Fruit fly (Drosophila melanogaster): Measurements from ENCODE around the gene dop.

dop gene

dm6 chr3L:15588514-15589138 lies 22.8 kb downstream of the dop start, which contains the start of gene RhoGAP71E (continued):
- TF ChIP-seq oc (tag; optimal IDR thresholded peaks at IDR 0.05) (peak; percentile 34), croc (GFP tag; conservative IDR thresholded peaks at IDR 0.05) (no peak), CG12942 (GFP tag; optimal IDR thresholded peaks at IDR 0.05) (no peak), CG13424 (tag; optimal IDR thresholded peaks at IDR 0.05) (peak; percentile 60), esg (GFP tag; conservative IDR thresholded peaks at IDR 0.05) (0 out of 2 replicates have a peak, but pooled peaks have one; percentile 6), CG4404 (GFP tag; IDR thresholded peaks at IDR 0.05) (no peak), HLH3B (GFP tag; IDR thresholded peaks at IDR 0.05) (peak; percentile 24; the same call in 1 of the 2 replicates), CG7745 (tag; optimal IDR thresholded peaks at IDR 0.05) (peak; percentile 16), Oli (tag; optimal IDR thresholded peaks at IDR 0.05) (no peak), Spps (tag; optimal IDR thresholded peaks at IDR 0.05) (no peak), rib (GFP tag; IDR thresholded peaks at IDR 0.05) (peak; percentile 54), ranshi (GFP tag; IDR thresholded peaks at IDR 0.05) (no peak), Sox102F (GFP tag; optimal IDR thresholded peaks at IDR 0.05) (no peak), NfI (GFP tag; optimal IDR thresholded peaks at IDR 0.05) (peak; percentile 54), Sry-δ (GFP tag; optimal IDR thresholded peaks at IDR 0.05) (no peak), sim (GFP tag; IDR thresholded peaks at IDR 0.05) (no peak), Doc2 (GFP tag; IDR thresholded peaks at IDR 0.05) (no peak), CG7839 (tag; optimal IDR thresholded peaks at IDR 0.05) (peak; percentile 44), twi (tag; optimal IDR thresholded peaks at IDR 0.05) (no peak), CG14710 (tag; optimal IDR thresholded peaks at IDR 0.05) (peak; percentile 40), dpn (GFP tag; optimal IDR thresholded peaks at IDR 0.05) (no peak), H2.0 (GFP tag; IDR thresholded peaks at IDR 0.05) (0 out of 2 replicates have a peak, but pooled peaks have one; percentile 47), CG9876 (GFP tag; optimal IDR thresholded peaks at IDR 0.05) (no peak), tap (tag; optimal IDR thresholded peaks at IDR 0.05) (peak; percentile 49), Trl (optimal IDR thresholded peaks at IDR 0.05) (no peak), Trl (GFP tag; optimal IDR thresholded peaks at IDR 0.05) (peak; percentile 10), Sin3A (optimal IDR thresholded peaks at IDR 0.05) (peak; percentile 10), CG12219 (GFP tag; optimal IDR thresholded peaks at IDR 0.05) (peak; percentile 10), fd96Cb (tag; optimal IDR thresholded peaks at IDR 0.05) (peak; percentile 31), Deaf1 (tag; optimal IDR thresholded peaks at IDR 0.05) (peak; percentile 35), Ssrp (tag; optimal IDR thresholded peaks at IDR 0.05) (no peak), slou (GFP tag; optimal IDR thresholded peaks at IDR 0.05) (no peak), sr (GFP tag; IDR thresholded peaks at IDR 0.05) (no peak), Atf3 (GFP tag; optimal IDR thresholded peaks at IDR 0.05) (no peak), jumu (GFP tag; optimal IDR thresholded peaks at IDR 0.05) (no peak), Aef1 (GFP tag; IDR thresholded peaks at IDR 0.05) (no peak), Ada2b (GFP tag; IDR thresholded peaks at IDR 0.05) (0 out of 2 replicates have a peak, but pooled peaks have one; percentile 51), pho (GFP tag; optimal IDR thresholded peaks at IDR 0.05) (no peak), CG13123 (GFP tag; optimal IDR thresholded peaks at IDR 0.05) (peak; percentile 7), ttk (GFP tag; IDR thresholded peaks at IDR 0.05) (no peak), lov (optimal IDR thresholded peaks at IDR 0.05) (no peak), lov (GFP tag; IDR thresholded peaks at IDR 0.05) (0 out of 3 replicates have a peak, but pooled peaks have one; percentile 28), vvl (GFP tag; IDR thresholded peaks at IDR 0.05) (peak; percentile 67), sna (GFP tag; IDR thresholded peaks at IDR 0.05; ENCODE audit: partially characterized antibody) (no peak), H15 (GFP tag; IDR thresholded peaks at IDR 0.05) (no peak), cg (GFP tag; optimal IDR thresholded peaks at IDR 0.05) (no peak), CG13296 (GFP tag; optimal IDR thresholded peaks at IDR 0.05) (peak; percentile 64), CG18011 (GFP tag; optimal IDR thresholded peaks at IDR 0.05) (no peak), Nf-YB (GFP tag; optimal IDR thresholded peaks at IDR 0.05) (peak; percentile 21), CG31441 (GFP tag; IDR thresholded peaks at IDR 0.05) (peak; percentile 55), CG6813 (GFP tag; optimal IDR thresholded peaks at IDR 0.05) (peak; percentile 32), h (optimal IDR thresholded peaks at IDR 0.05) (no peak)

All from whole organism, embryonic.